Worm (Caenorhabditis elegans) whole organism, L4 larva: Measurements from ENCODE around the gene rpl-11.2.

Experiments
- F44E2.7 ChIP-seq: fragments of 200-800 bp; sonication (Bioruptor generic); IDR thresholded peaks from 2 replicates; pipeline ENCODE4 v2.1.2; 2022; ENCODE audit warnings: missing genetic modification characterization, missing compliant biosample characterization
- R02D3.7 ChIP-seq: fragments of 150-350 bp; sonication (generic microtip); optimal IDR thresholded peaks from 3 replicates; lab custom pipeline; 2014; ENCODE audit warnings: missing biosample characterization, missing genetic modification characterization
- T26A8.4 ChIP-seq: fragments of 200-800 bp; sonication (Bioruptor generic); IDR thresholded peaks from 2 replicates; pipeline ENCODE4 v1.3.6; 2022; ENCODE audit warnings: missing genetic modification characterization, missing compliant biosample characterization
- Y105C5A.15 ChIP-seq: fragments of 200-800 bp; sonication (Bioruptor generic); IDR thresholded peaks from 2 replicates; pipeline ENCODE4 v1.3.6; 2022; ENCODE audit warnings: missing genetic modification characterization, missing compliant biosample characterization
- ZK546.5 ChIP-seq, 2 experiments: sonication (generic microtip); optimal IDR thresholded peaks; 2 replicates each; lab custom pipeline; 2017; ENCODE audit warnings: missing biosample characterization in 2 of 2, missing genetic modification characterization in 2 of 2
- ceh-20 ChIP-seq: fragments of 200-800 bp; sonication (Bioruptor generic); IDR thresholded peaks from 2 replicates; pipeline ENCODE4 v1.3.6; 2022; ENCODE audit warnings: missing genetic modification reagents, missing genetic modification characterization, missing compliant biosample characterization
- ceh-44 ChIP-seq: fragments of 200-800 bp; sonication (Bioruptor generic); IDR thresholded peaks from 2 replicates; pipeline ENCODE4 v1.3.6; 2022; ENCODE audit warnings: missing genetic modification reagents, missing genetic modification characterization, missing compliant biosample characterization
- daf-16 ChIP-seq, 3 experiments: sonication (generic microtip); optimal IDR thresholded peaks; 2 replicates each; lab custom pipeline; 2016 to 2017; ENCODE audit warnings: missing genetic modification characterization in 3 of 3, missing genetic modification reagents in 3 of 3, mild to moderate bottlenecking in 2 of 3, missing compliant biosample characterization in 2 of 3, missing biosample characterization in 1 of 3, moderate library complexity in 1 of 3
- daf-19 ChIP-seq: fragments of 200-800 bp; sonication (Bioruptor generic); conservative IDR thresholded peaks from 2 replicates; pipeline ENCODE4 v1.3.6; 2022; ENCODE audit warnings: missing genetic modification characterization, missing compliant biosample characterization
- dpl-1 ChIP-seq: fragments of 150-350 bp; optimal IDR thresholded peaks from 2 replicates; lab custom pipeline; 2014; ENCODE audit warnings: missing biosample characterization, missing genetic modification reagents, missing genetic modification characterization
- duxl-1 ChIP-seq: sonication (generic microtip); optimal IDR thresholded peaks from 2 replicates; lab custom pipeline; 2016; ENCODE audit warnings: mild to moderate bottlenecking, missing genetic modification characterization, moderate library complexity, missing compliant biosample characterization; ENCODE audit not compliant: poor library complexity
- dve-1 ChIP-seq: sonication (generic microtip); optimal IDR thresholded peaks from 2 replicates; lab custom pipeline; 2017; ENCODE audit warnings: antibody characterized with exemption, mild to moderate bottlenecking, missing genetic modification characterization, missing compliant biosample characterization; ENCODE audit not compliant: insufficient read depth
- egl-27 ChIP-seq: sonication (generic microtip); optimal IDR thresholded peaks from 3 replicates; lab custom pipeline; 2017; ENCODE audit warnings: missing biosample characterization, missing genetic modification reagents, missing genetic modification characterization
- fkh-10 ChIP-seq: fragments of 150-350 bp; optimal IDR thresholded peaks from 2 replicates; lab custom pipeline; 2014; ENCODE audit warnings: missing biosample characterization, missing genetic modification reagents, missing genetic modification characterization
- gei-8 ChIP-seq: fragments of 200-800 bp; sonication (Bioruptor generic); optimal IDR thresholded peaks from 2 replicates; lab custom pipeline; 2018; ENCODE audit warnings: mild to moderate bottlenecking, missing genetic modification characterization, missing compliant biosample characterization
- hif-1 ChIP-seq, 2 experiments: sonication (generic microtip); optimal IDR thresholded peaks; 2 replicates each; lab custom pipeline; 2016 to 2017; ENCODE audit warnings: missing compliant biosample characterization in 2 of 2, missing genetic modification characterization in 2 of 2, missing genetic modification reagents in 2 of 2, missing genotype in 2 of 2, mild to moderate bottlenecking in 1 of 2
- hmg-1.1 ChIP-seq: fragments of 200-800 bp; sonication (Bioruptor generic); IDR thresholded peaks from 2 replicates; pipeline ENCODE4 v1.3.6; 2022; ENCODE audit warnings: missing genetic modification reagents, missing genetic modification characterization, missing compliant biosample characterization
- lim-7 ChIP-seq: fragments of 200-800 bp; sonication (Bioruptor generic); IDR thresholded peaks from 2 replicates; pipeline ENCODE4 v1.3.6; 2022; ENCODE audit warnings: missing genetic modification characterization, missing compliant biosample characterization
- lin-1 ChIP-seq: fragments of 200-800 bp; sonication (Bioruptor generic); IDR thresholded peaks from 2 replicates; pipeline ENCODE4 v1.3.6; 2022; ENCODE audit warnings: missing genetic modification reagents, missing genetic modification characterization, missing compliant biosample characterization
- lin-13 ChIP-seq: fragments of 150-350 bp; optimal IDR thresholded peaks from 2 replicates; lab custom pipeline; 2014; ENCODE audit warnings: missing biosample characterization, missing genetic modification reagents, missing genetic modification characterization
- lin-38 ChIP-seq: fragments of 200-800 bp; sonication (Bioruptor generic); IDR thresholded peaks from 2 replicates; pipeline ENCODE4 v1.3.6; 2022; ENCODE audit warnings: missing genetic modification reagents, missing genetic modification characterization, missing compliant biosample characterization
- lin-39 ChIP-seq: fragments of 150-350 bp; optimal IDR thresholded peaks from 2 replicates; lab custom pipeline; 2014; ENCODE audit warnings: missing biosample characterization, missing genetic modification reagents, missing genetic modification characterization
- lir-3 ChIP-seq: sonication (generic microtip); optimal IDR thresholded peaks from 2 replicates; lab custom pipeline; 2016; ENCODE audit warnings: mild to moderate bottlenecking, missing genetic modification characterization, missing compliant biosample characterization
- lsy-2 ChIP-seq, 2 experiments: fragments of 150-350 bp in 1 of 2; sonication (generic microtip) in 1 of 2; optimal IDR thresholded peaks; 2 replicates each; lab custom pipeline; 2014 to 2017; ENCODE audit warnings: missing biosample characterization in 2 of 2, missing genetic modification characterization in 2 of 2
- madf-5 ChIP-seq, 2 experiments: fragments of 200-800 bp; sonication (Bioruptor generic); IDR thresholded peaks; 2 replicates each; pipeline ENCODE4 v1.3.6; 2022; ENCODE audit warnings: missing compliant biosample characterization in 2 of 2, missing genetic modification characterization in 2 of 2
- mdt-29 ChIP-seq: fragments of 200-800 bp; sonication (Bioruptor generic); IDR thresholded peaks from 2 replicates; pipeline ENCODE4 v1.3.6; 2022; ENCODE audit warnings: missing genetic modification reagents, missing genetic modification characterization, missing compliant biosample characterization
- mep-1 ChIP-seq: fragments of 150-350 bp; sonication (generic microtip); optimal IDR thresholded peaks from 3 replicates; lab custom pipeline; 2014; ENCODE audit warnings: missing biosample characterization, missing genetic modification characterization
- mxl-2 ChIP-seq: fragments of 200-800 bp; sonication (Bioruptor generic); conservative IDR thresholded peaks from 2 replicates; pipeline ENCODE4 v1.3.6; 2022; ENCODE audit warnings: missing genetic modification reagents, missing genetic modification characterization, missing compliant biosample characterization
- mxl-3 ChIP-seq: fragments of 200-800 bp; sonication (Bioruptor generic); optimal IDR thresholded peaks from 2 replicates; lab custom pipeline; 2018; ENCODE audit warnings: mild to moderate bottlenecking, missing genetic modification characterization, missing compliant biosample characterization
- nhr-10 ChIP-seq: fragments of 150-350 bp; optimal IDR thresholded peaks from 2 replicates; lab custom pipeline; 2014; ENCODE audit warnings: missing biosample characterization, missing genetic modification characterization
- nhr-102 ChIP-seq: sonication (generic microtip); optimal IDR thresholded peaks from 2 replicates; lab custom pipeline; 2016; ENCODE audit warnings: mild to moderate bottlenecking, missing genetic modification characterization, moderate library complexity, missing compliant biosample characterization
- nhr-111 ChIP-seq: fragments of 200-800 bp; sonication (Bioruptor generic); optimal IDR thresholded peaks from 2 replicates; lab custom pipeline; 2018; ENCODE audit warnings: mild to moderate bottlenecking, missing genetic modification characterization, missing compliant biosample characterization
- nhr-237 ChIP-seq: sonication (generic microtip); optimal IDR thresholded peaks from 2 replicates; lab custom pipeline; 2017; ENCODE audit warnings: missing biosample characterization, missing genetic modification characterization
- nhr-42 ChIP-seq: fragments of 200-800 bp; sonication (Bioruptor generic); IDR thresholded peaks from 2 replicates; pipeline ENCODE4 v1.3.6; 2022; ENCODE audit warnings: missing genetic modification characterization, missing compliant biosample characterization
- nhr-48 ChIP-seq: sonication (generic microtip); optimal IDR thresholded peaks from 2 replicates; lab custom pipeline; 2016; ENCODE audit warnings: mild to moderate bottlenecking, missing genetic modification characterization, missing compliant biosample characterization
- nhr-6 ChIP-seq: fragments of 150-350 bp; optimal IDR thresholded peaks from 2 replicates; lab custom pipeline; 2014; ENCODE audit warnings: missing biosample characterization, missing genetic modification characterization
- pha-4 ChIP-seq, 2 experiments: fragments of 150-350 bp in 1 of 2; fragments of 200-800 bp in 1 of 2; sonication (Bioruptor generic) in 1 of 2; IDR thresholded peaks in 1 of 2; optimal IDR thresholded peaks in 1 of 2; 2 replicates each; pipeline versions ENCODE4 v1.3.6 to Lab custom; 2014 to 2022; ENCODE audit warnings: missing genetic modification characterization in 2 of 2, missing genetic modification reagents in 2 of 2, missing biosample characterization in 1 of 2, missing compliant biosample characterization in 1 of 2
- php-3 ChIP-seq: fragments of 200-800 bp; sonication (Bioruptor generic); IDR thresholded peaks from 2 replicates; pipeline ENCODE4 v1.3.6; 2022; ENCODE audit warnings: missing genetic modification reagents, missing genetic modification characterization, missing compliant biosample characterization
- set-16 ChIP-seq: fragments of 200-800 bp; sonication (Bioruptor generic); IDR thresholded peaks from 2 replicates; pipeline ENCODE4 v1.3.6; 2022; ENCODE audit warnings: missing genetic modification reagents, missing genetic modification characterization, missing compliant biosample characterization
- skn-1 ChIP-seq: fragments of 150-350 bp; optimal IDR thresholded peaks from 2 replicates; lab custom pipeline; 2014; ENCODE audit warnings: missing biosample characterization, missing genetic modification characterization
- snpc-1.2 ChIP-seq: fragments of 200-800 bp; sonication (Bioruptor generic); IDR thresholded peaks from 2 replicates; pipeline ENCODE4 v1.3.6; 2022; ENCODE audit warnings: missing genetic modification reagents, missing genetic modification characterization, missing compliant biosample characterization
- snpc-4 ChIP-seq: fragments of 150-350 bp; optimal IDR thresholded peaks from 2 replicates; lab custom pipeline; 2014; ENCODE audit warnings: missing biosample characterization, missing genetic modification characterization
- tra-1 ChIP-seq: fragments of 200-800 bp; sonication (Bioruptor generic); IDR thresholded peaks from 2 replicates; pipeline ENCODE4 v1.3.6; 2022; ENCODE audit warnings: missing genetic modification reagents, missing genetic modification characterization, missing compliant biosample characterization
- unc-130 ChIP-seq: sonication (generic microtip); optimal IDR thresholded peaks from 2 replicates; lab custom pipeline; 2016; ENCODE audit warnings: missing genetic modification reagents, missing genetic modification characterization, missing compliant biosample characterization
- unc-39 ChIP-seq: sonication (generic microtip); optimal IDR thresholded peaks from 2 replicates; lab custom pipeline; 2017; ENCODE audit warnings: missing biosample characterization, missing genetic modification characterization
- unc-62 ChIP-seq, 3 experiments: fragments of 150-350 bp in 1 of 3; sonication (generic microtip); optimal IDR thresholded peaks in 2 of 3; peaks in 1 of 3; 1 replicate in 1 of 3; 2 replicates in 2 of 3; lab custom pipeline; 2014 to 2017; ENCODE audit warnings: missing biosample characterization in 3 of 3, missing genetic modification characterization in 3 of 3, missing genetic modification reagents in 3 of 3, missing genotype in 1 of 3
- zfp-3 ChIP-seq: fragments of 200-800 bp; sonication (Bioruptor generic); conservative IDR thresholded peaks from 2 replicates; pipeline ENCODE4 v1.3.6; 2022; ENCODE audit warnings: missing genetic modification reagents, missing genetic modification characterization, missing compliant biosample characterization
- zip-11 ChIP-seq: fragments of 200-800 bp; sonication (Bioruptor generic); IDR thresholded peaks from 2 replicates; pipeline ENCODE4 v1.3.6; 2022; ENCODE audit warnings: missing genetic modification characterization, missing compliant biosample characterization

Gene rpl-11.2

DNA sequence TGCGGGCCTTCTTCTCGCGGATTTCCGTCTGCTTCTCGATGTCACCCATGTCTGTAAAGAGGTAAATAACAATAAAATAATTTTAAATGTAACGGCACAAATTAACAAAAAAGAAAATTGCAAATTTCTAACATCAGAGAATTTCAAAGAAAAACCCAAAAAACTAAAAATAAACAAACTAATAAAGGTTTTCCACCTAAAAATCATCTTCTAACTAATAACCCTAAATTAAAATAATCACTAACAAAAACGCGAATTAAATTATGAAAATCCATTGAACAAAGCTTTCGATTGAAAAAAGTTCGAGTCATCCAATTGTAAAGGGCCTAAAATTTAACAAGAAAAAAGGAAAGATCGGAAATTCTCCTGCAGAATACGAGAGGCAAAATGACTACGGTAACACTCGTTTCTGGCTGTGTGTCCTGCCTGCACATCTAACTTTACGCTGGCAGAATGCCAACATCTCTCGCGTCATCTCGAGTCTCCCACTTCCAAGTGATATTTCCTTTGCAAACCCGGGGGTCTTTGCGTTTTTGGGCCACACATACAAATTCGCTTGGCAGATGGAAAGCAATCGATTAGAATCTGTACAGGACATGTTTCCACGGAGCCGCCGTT lies at the start of gene rpl-11.2:
rpl-11.2 (minus strand) TSS at position 51 of the 618 bp plus-strand sequence.
- TF ChIP-seq mxl-2 (GFP tag; lab: Robert Waterston, UW) (no peak), nhr-102 (peak; percentile 94), egl-27 (tag; lab: Kevin White, UChicago) (no peak), F44E2.7 (GFP tag; lab: Robert Waterston, UW) (no peak), nhr-10 (tag; lab: Kevin White, UChicago) (peak; percentile 66), set-16 (GFP tag; lab: Robert Waterston, UW) (peak; percentile 21; the same call in 1 of the 2 replicates), nhr-111 (GFP tag; lab: Kevin White, UChicago) (no peak), nhr-6 (tag; lab: Kevin White, UChicago) (peak; percentile 98), gei-8 (GFP tag; lab: Kevin White, UChicago) (peak; percentile 18), zfp-3 (peak; percentile 71; the same call in 1 of the 2 replicates), dpl-1 (GFP tag; lab: Kevin White, UChicago) (peak; percentile 88), zip-11 (GFP tag; lab: Robert Waterston, UW) (no peak), pha-4 (GFP tag; IDR thresholded peaks at IDR 0.05; lab: Robert Waterston, UW) (peak; percentile 86), pha-4 (tag; optimal IDR thresholded peaks at IDR 0.05; lab: Kevin White, UChicago) (peak; percentile 96), T26A8.4 (GFP tag; lab: Robert Waterston, UW) (peak; percentile 94), unc-39 (tag; lab: Kevin White, UChicago) (no peak), nhr-237 (tag; lab: Kevin White, UChicago) (peak; percentile 18), lin-1 (GFP tag; lab: Robert Waterston, UW) (peak; percentile 83), mxl-3 (GFP tag; lab: Kevin White, UChicago) (peak; percentile 84), hmg-1.1 (GFP tag; lab: Robert Waterston, UW) (peak; percentile 94), php-3 (GFP tag; lab: Robert Waterston, UW) (peak; percentile 73), snpc-1.2 (GFP tag; lab: Robert Waterston, UW) (no peak), lin-13 (GFP tag; lab: Kevin White, UChicago) (peak; percentile 95), skn-1 (tag; lab: Kevin White, UChicago) (no peak), ceh-44 (GFP tag; lab: Robert Waterston, UW) (no peak), lin-38 (peak; percentile 71), mdt-29 (peak; percentile 48; the same call in 1 of the 2 replicates), daf-16 (GFP tag; optimal IDR thresholded peaks at IDR 0.05; lab: Kevin White, UChicago) (peak in 1 of 2 experiments; percentile 75), daf-16 (tag; optimal IDR thresholded peaks at IDR 0.05; lab: Kevin White, UChicago) (peak; percentile 85), lsy-2 (tag; optimal IDR thresholded peaks at IDR 0.05; lab: Kevin White, UChicago) (peak; percentile 99 to 100), lin-39 (tag; lab: Kevin White, UChicago) (peak; percentile 69), R02D3.7 (tag; lab: Kevin White, UChicago) (no peak), fkh-10 (GFP tag; lab: Kevin White, UChicago) (peak; percentile 99), nhr-42 (peak; percentile 92), Y105C5A.15 (GFP tag; lab: Robert Waterston, UW) (no peak), unc-130 (GFP tag; lab: Kevin White, UChicago) (no peak), dve-1 (tag; lab: Kevin White, UChicago) (peak; percentile 99), lim-7 (GFP tag; lab: Robert Waterston, UW) (no peak), lir-3 (tag; lab: Kevin White, UChicago) (no peak), madf-5 (GFP tag; IDR thresholded peaks at IDR 0.05; lab: Robert Waterston, UW) (no peak), ceh-20 (GFP tag; lab: Robert Waterston, UW) (peak; percentile 93), daf-19 (GFP tag; lab: Robert Waterston, UW) (peak; percentile 69; the same call in 1 of the 2 replicates), mep-1 (tag; lab: Kevin White, UChicago) (peak; percentile 99), nhr-48 (peak; percentile 88), hif-1 (tag; optimal IDR thresholded peaks at IDR 0.05; lab: Kevin White, UChicago) (peak in 1 of 2 experiments; percentile 88), unc-62 (GFP tag; optimal IDR thresholded peaks at IDR 0.05 in 1 of 2; lab: Kevin White, UChicago) (peak in 1 of 2 experiments; percentile 97), unc-62 (tag; optimal IDR thresholded peaks at IDR 0.05; lab: Kevin White, UChicago) (no peak), snpc-4 (tag; lab: Kevin White, UChicago) (no peak), tra-1 (GFP tag; lab: Robert Waterston, UW) (peak; percentile 99), duxl-1 (tag; lab: Kevin White, UChicago) (peak; percentile 94), ZK546.5 (tag; optimal IDR thresholded peaks at IDR 0.05; lab: Kevin White, UChicago) (peak; percentile 93 to 98)
